Fruit fly (Drosophila melanogaster): ENCODE measurements around the gene Arpc4.

Gene Arpc4

DNA sequence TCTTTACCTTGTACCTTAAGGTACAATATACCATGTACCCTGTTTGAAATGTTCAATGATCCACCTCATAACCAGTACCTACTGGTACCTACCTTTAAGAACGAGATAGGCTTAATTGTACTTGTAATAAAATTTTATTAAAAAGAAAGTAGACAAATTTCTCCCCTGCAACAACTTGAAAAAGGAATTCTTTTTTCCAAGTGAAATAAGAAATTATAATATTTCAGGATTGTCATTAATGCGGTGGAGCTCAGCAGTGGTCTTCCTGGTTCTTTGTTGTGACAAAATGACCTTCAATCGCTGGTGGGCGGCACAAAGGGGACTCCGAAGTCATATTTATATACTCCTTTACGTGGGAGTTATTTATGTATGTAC, 25.7 kb upstream of the Arpc4 start:
- TF ChIP-seq sv (GFP tag; optimal IDR thresholded peaks at IDR 0.05) (no peak), woc (GFP tag; optimal IDR thresholded peaks at IDR 0.05) (peak; percentile 30), sage (GFP tag; optimal IDR thresholded peaks at IDR 0.05) (peak; percentile 14)

DNA sequence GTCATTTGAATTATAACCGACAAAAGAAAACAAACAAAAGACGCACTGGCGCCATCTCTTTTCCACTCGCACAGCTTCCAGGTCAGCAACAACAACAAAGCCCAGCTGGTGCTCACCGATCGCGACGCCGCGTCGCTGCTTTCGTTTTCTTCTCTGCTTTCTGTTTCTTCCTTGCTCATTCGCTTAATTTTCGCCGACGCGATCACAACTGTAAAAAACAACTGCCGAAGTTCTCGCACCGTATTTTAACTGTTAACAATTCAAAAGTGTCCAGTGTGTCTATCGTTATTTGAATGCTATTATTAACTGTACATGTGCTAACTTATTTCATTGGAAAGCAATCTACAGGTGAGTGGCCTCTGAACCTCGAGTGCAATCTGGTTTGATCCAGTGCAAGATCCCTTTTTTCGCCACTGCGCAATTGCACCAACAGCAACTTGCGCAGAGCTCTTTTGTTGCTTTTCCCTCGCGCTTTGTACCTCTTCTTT, 24.7 kb upstream of the Arpc4 start, which contains the start of gene stai:
TSS of gene stai (plus strand) at position 176 of the 488 bp plus-strand sequence.
- TF ChIP-seq OdsH (GFP tag; optimal IDR thresholded peaks at IDR 0.05) (no peak), fru (GFP tag; optimal IDR thresholded peaks at IDR 0.05) (peak; percentile 0), psq (GFP tag; optimal IDR thresholded peaks at IDR 0.05) (peak; percentile 96), Sp1 (GFP tag; optimal IDR thresholded peaks at IDR 0.05) (peak; percentile 32)

DNA sequence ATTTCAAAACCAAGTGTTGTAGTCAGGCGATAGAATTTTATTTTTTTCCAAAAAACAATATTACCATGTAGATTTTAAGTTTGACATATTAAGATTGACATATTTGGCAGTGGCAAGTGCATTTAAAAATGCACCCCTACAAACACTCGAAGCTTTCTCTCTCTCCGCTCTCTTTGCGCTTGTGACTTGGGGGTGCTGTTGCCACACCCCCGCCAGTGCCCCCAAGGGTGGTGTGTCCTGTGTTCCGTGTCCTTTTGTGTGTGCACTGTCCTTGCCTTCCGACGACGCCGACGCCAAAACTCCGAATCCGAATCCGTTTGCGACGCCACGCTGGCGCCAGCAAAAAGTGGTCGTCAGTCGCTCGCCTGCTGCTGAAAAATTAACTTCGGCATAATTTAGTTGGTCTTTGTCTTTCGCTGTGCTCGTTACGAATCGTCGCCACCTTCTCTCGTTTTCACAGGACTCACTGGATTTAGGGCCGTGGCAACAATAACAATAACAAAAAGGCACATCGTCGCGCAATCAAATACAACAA, 15.6 kb upstream of the Arpc4 start:
- TF ChIP-seq Mio (GFP tag; optimal IDR thresholded peaks at IDR 0.05): no peak
- no peak for TF ChIP-seq Hnf4 (GFP tag; optimal IDR thresholded peaks at IDR 0.05)
- TF ChIP-seq CG32264 (GFP tag; optimal IDR thresholded peaks at IDR 0.05): no peak
- TF ChIP-seq br (GFP tag; optimal IDR thresholded peaks at IDR 0.05): no peak
- no peak for TF ChIP-seq Vsx2 (GFP tag; optimal IDR thresholded peaks at IDR 0.05; ENCODE audit: partially characterized antibody)
- TF ChIP-seq tai (GFP tag; optimal IDR thresholded peaks at IDR 0.05): no peak
- TF ChIP-seq OdsH (GFP tag; optimal IDR thresholded peaks at IDR 0.05): no peak
- no peak for TF ChIP-seq HLH106 (tag; optimal IDR thresholded peaks at IDR 0.05)
- no peak for TF ChIP-seq Sp1 (GFP tag; optimal IDR thresholded peaks at IDR 0.05)
- no peak for TF ChIP-seq woc (GFP tag; optimal IDR thresholded peaks at IDR 0.05)
- TF ChIP-seq foxo (GFP tag; optimal IDR thresholded peaks at IDR 0.05): no peak
- TF ChIP-seq sv (GFP tag; optimal IDR thresholded peaks at IDR 0.05): no peak
- TF ChIP-seq CG9705 (GFP tag; optimal IDR thresholded peaks at IDR 0.05): no peak
- no peak for TF ChIP-seq sage (GFP tag; optimal IDR thresholded peaks at IDR 0.05)
- TF ChIP-seq fru (GFP tag; optimal IDR thresholded peaks at IDR 0.05): no peak

DNA sequence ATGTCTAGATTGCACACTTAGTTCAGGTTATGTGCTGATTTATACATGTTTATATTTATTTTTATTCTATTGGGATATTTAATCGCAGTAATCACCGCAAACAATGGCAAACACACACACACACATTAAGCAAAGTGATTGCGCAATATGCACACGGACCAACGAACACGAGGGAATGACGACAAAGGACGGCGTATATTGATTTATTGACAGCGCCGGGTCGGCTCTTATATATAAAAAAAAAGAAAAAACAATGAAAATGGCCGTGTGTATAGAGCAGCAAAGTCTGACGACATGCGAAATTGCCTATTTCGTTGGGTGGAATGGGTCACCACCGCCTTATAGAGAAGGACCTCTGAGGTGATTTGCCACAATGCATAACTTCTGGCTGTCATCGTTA, 14.2 kb upstream of the Arpc4 start:
- TF ChIP-seq br (GFP tag; optimal IDR thresholded peaks at IDR 0.05) (no peak), Jra (GFP tag; optimal IDR thresholded peaks at IDR 0.05) (no peak), Hnf4 (GFP tag; optimal IDR thresholded peaks at IDR 0.05) (no peak), Abd-B (GFP tag; optimal IDR thresholded peaks at IDR 0.05) (no peak), CG9705 (GFP tag; optimal IDR thresholded peaks at IDR 0.05) (no peak), lola (GFP tag; optimal IDR thresholded peaks at IDR 0.05) (no peak), usp (GFP tag; optimal IDR thresholded peaks at IDR 0.05) (no peak), sv (GFP tag; optimal IDR thresholded peaks at IDR 0.05) (no peak), h (GFP tag; optimal IDR thresholded peaks at IDR 0.05) (no peak), ey (GFP tag; optimal IDR thresholded peaks at IDR 0.05) (no peak), brk (GFP tag; optimal IDR thresholded peaks at IDR 0.05) (no peak), rgr (GFP tag; optimal IDR thresholded peaks at IDR 0.05) (no peak), dsf (GFP tag; optimal IDR thresholded peaks at IDR 0.05; ENCODE audit: borderline replicate concordance) (no peak), woc (GFP tag; optimal IDR thresholded peaks at IDR 0.05) (no peak), GATAd (GFP tag; optimal IDR thresholded peaks at IDR 0.05) (no peak), Hr83 (GFP tag; optimal IDR thresholded peaks at IDR 0.05; ENCODE audit: poor library complexity, severe bottlenecking) (no peak), OdsH (GFP tag; optimal IDR thresholded peaks at IDR 0.05) (no peak)

DNA sequence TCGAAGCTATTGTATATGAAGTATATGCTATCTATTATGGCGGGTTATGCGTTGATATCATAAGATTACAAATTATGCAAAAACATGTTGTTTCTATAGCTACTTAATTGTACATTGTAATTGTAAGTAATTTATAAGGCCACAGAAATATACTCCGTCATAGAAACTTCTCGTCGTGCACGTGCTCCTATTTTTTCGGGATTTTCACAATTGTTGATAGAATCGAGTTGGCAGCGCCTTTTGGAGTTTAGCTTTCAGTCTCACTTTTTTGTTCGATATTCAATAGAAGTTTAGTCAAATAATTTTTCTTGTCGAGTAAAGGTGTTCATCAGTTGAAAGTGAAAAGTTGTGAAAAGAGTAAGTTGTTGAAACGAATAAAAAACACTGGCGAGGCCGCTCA, 6.7 kb upstream of the Arpc4 start, which contains the start of gene CG31642:
TSS of gene CG31642 (plus strand) at position 301 of the 400 bp plus-strand sequence.
- TF ChIP-seq dsf (GFP tag; optimal IDR thresholded peaks at IDR 0.05; ENCODE audit: borderline replicate concordance): no peak
- no peak for TF ChIP-seq CG9705 (GFP tag; optimal IDR thresholded peaks at IDR 0.05)
- no peak for TF ChIP-seq usp (GFP tag; optimal IDR thresholded peaks at IDR 0.05)
- no peak for TF ChIP-seq CG32264 (GFP tag; optimal IDR thresholded peaks at IDR 0.05)
- no peak for TF ChIP-seq Dif (GFP tag; optimal IDR thresholded peaks at IDR 0.05; ENCODE audit: partially characterized antibody)
- TF ChIP-seq CrebA (GFP tag; optimal IDR thresholded peaks at IDR 0.05; ENCODE audit: borderline replicate concordance): no peak
- TF ChIP-seq tai (GFP tag; optimal IDR thresholded peaks at IDR 0.05): no peak
- TF ChIP-seq Hr78 (GFP tag; optimal IDR thresholded peaks at IDR 0.05): no peak
- TF ChIP-seq dl (GFP tag; optimal IDR thresholded peaks at IDR 0.05; ENCODE audit: insufficient read depth in 1 of 2, partially characterized antibody in 2 of 2): no peak
